Fruit fly (Drosophila melanogaster) S2 (cell line): ENCODE results near the gene ckd.

Source experiments
- CG8478 ChIP-seq: fragments of >200 bp; optimal IDR thresholded peaks from 2 replicates; lab custom pipeline; 2018
- CTCF ChIP-seq, 2 experiments: fragments of >200 bp; optimal IDR thresholded peaks; 2 replicates each; lab custom pipeline; 2018

- TF ChIP-seq CG8478 (lab: Kevin White, UChicago) (no peak), CTCF (optimal IDR thresholded peaks at IDR 0.05; lab: Kevin White, UChicago) (no peak)
These were observed 6.6 kb upstream of the ckd start for dm6 chr3L:3250922-3251658.
